Fruit fly (Drosophila melanogaster) whole organism, prepupa: Measurements from ENCODE around the gene SPARC.

Source experiments
- CG16779 ChIP-seq: fragments of 200-800 bp; sonication (Bioruptor generic); optimal IDR thresholded peaks from 3 replicates; lab custom pipeline; 2017; ENCODE audit warnings: missing biosample characterization, mild to moderate bottlenecking, missing genetic modification characterization
- CG4318 ChIP-seq: fragments of 200-800 bp; sonication (Bioruptor generic); optimal IDR thresholded peaks from 3 replicates; lab custom pipeline; 2017; ENCODE audit warnings: missing biosample characterization, mild to moderate bottlenecking, missing genetic modification characterization
- CG6792 ChIP-seq: fragments of 200-800 bp; sonication (Bioruptor generic); optimal IDR thresholded peaks from 3 replicates; lab custom pipeline; 2016; ENCODE audit warnings: missing biosample characterization, missing genetic modification characterization
- CG6808 ChIP-seq: fragments of 200-800 bp; sonication (Bioruptor generic); optimal IDR thresholded peaks from 3 replicates; lab custom pipeline; 2017; ENCODE audit warnings: missing biosample characterization, missing genetic modification characterization, mild to moderate bottlenecking, moderate library complexity, missing genetic modification reagents
- CG7368 ChIP-seq: fragments of 200-800 bp; sonication (Bioruptor generic); optimal IDR thresholded peaks from 3 replicates; lab custom pipeline; 2016; ENCODE audit warnings: missing biosample characterization, missing genetic modification characterization
- Eip78C ChIP-seq: fragments of 200-800 bp; sonication (Bioruptor generic); peaks from one replicate; lab custom pipeline; 2016; ENCODE audit warnings: missing biosample characterization, missing genetic modification characterization
- Ets96B ChIP-seq: fragments of 200-800 bp; optimal IDR thresholded peaks from 2 replicates; lab custom pipeline; 2019; ENCODE audit warnings: missing biosample characterization, mild to moderate bottlenecking, missing genetic modification characterization, moderate library complexity
- eg ChIP-seq: fragments of 200-800 bp; sonication (Bioruptor generic); IDR thresholded peaks from 3 replicates; pipeline ENCODE4 v1.3.6; 2022; ENCODE audit warnings: missing biosample characterization, missing genetic modification characterization
- esn ChIP-seq: fragments of 200-800 bp; sonication (Bioruptor generic); optimal IDR thresholded peaks from 2 replicates; lab custom pipeline; 2016; ENCODE audit warnings: missing biosample characterization, mild to moderate bottlenecking, missing genetic modification characterization, moderate library complexity
- spab ChIP-seq: fragments of 200-800 bp; sonication (Bioruptor generic); optimal IDR thresholded peaks from 2 replicates; lab custom pipeline; 2017; ENCODE audit warnings: missing biosample characterization, mild to moderate bottlenecking, missing genetic modification characterization, missing genetic modification reagents

DNA sequence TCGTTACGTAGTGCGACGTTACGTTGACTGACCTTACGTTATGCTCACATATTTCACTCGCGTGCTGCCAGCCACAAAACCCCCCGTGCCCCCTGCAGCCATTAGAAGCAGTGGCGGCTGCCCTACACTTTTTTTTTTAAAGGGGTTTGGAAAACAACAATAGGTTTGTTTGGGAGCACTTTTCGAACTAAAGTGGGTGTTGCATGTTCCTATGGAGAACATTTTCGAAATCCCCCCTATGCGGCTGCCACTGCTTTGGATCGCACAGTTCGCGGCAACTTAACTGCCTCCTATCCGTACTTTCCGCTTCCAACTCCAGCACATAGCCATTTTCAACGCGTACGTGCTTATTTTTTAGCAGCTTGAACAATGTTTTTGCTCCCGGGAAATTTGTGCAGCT lies 18.1 kb downstream of the SPARC start:
- TF ChIP-seq esn (peak; percentile 5), CG16779 (tag; lab: Kevin White, UChicago) (no peak), Eip78C (GFP tag; lab: Kevin White, UChicago) (peak; percentile 65), CG4318 (GFP tag; lab: Kevin White, UChicago) (no peak), CG6808 (peak; percentile 8), eg (peak; percentile 44; the same call in 1 of the 3 replicates), spab (no peak), CG6792 (GFP tag; lab: Kevin White, UChicago) (no peak), Ets96B (tag; lab: Kevin White, UChicago) (no peak), CG7368 (no peak)
